Worm (Caenorhabditis elegans) whole organism, L4 larva: ENCODE measurements around the gene C03G6.21.
A peak's percentile ranks its signal among the peaks of the same experiment; 100 is the strongest.

Source experiments
- D1046.2 ChIP-seq: fragments of 200-800 bp; sonication (Bioruptor generic); IDR thresholded peaks from 2 replicates; pipeline ENCODE4 v1.3.6; 2022; ENCODE audit warnings: missing genetic modification characterization, missing compliant biosample characterization
- F26F4.8 ChIP-seq: fragments of 200-800 bp; sonication (Bioruptor generic); conservative IDR thresholded peaks from 2 replicates; pipeline ENCODE4 v1.3.6; 2022; ENCODE audit warnings: missing genetic modification characterization, missing compliant biosample characterization
- F37D6.2 ChIP-seq: sonication (generic microtip); optimal IDR thresholded peaks from 2 replicates; lab custom pipeline; 2016; ENCODE audit warnings: mild to moderate bottlenecking, missing genetic modification characterization, missing compliant biosample characterization
- F44E2.7 ChIP-seq: fragments of 200-800 bp; sonication (Bioruptor generic); IDR thresholded peaks from 2 replicates; pipeline ENCODE4 v2.1.2; 2022; ENCODE audit warnings: missing genetic modification characterization, missing compliant biosample characterization
- T26A8.4 ChIP-seq: fragments of 200-800 bp; sonication (Bioruptor generic); IDR thresholded peaks from 2 replicates; pipeline ENCODE4 v1.3.6; 2022; ENCODE audit warnings: missing genetic modification characterization, missing compliant biosample characterization
- ZK546.5 ChIP-seq, 2 experiments: sonication (generic microtip); optimal IDR thresholded peaks; 2 replicates each; lab custom pipeline; 2017; ENCODE audit warnings: missing biosample characterization in 2 of 2, missing genetic modification characterization in 2 of 2
- aha-1 ChIP-seq: fragments of 150-350 bp; peaks from one replicate; lab custom pipeline; 2014; ENCODE audit warnings: missing biosample characterization, missing genetic modification characterization
- ceh-20 ChIP-seq: fragments of 200-800 bp; sonication (Bioruptor generic); IDR thresholded peaks from 2 replicates; pipeline ENCODE4 v1.3.6; 2022; ENCODE audit warnings: missing genetic modification reagents, missing genetic modification characterization, missing compliant biosample characterization
- ceh-28 ChIP-seq: fragments of 150-350 bp; optimal IDR thresholded peaks from 2 replicates; lab custom pipeline; 2014; ENCODE audit warnings: missing biosample characterization, missing genetic modification reagents, missing genetic modification characterization
- cey-2 ChIP-seq: sonication (generic microtip); optimal IDR thresholded peaks from 3 replicates; lab custom pipeline; 2017; ENCODE audit warnings: missing genetic modification characterization, mild to moderate bottlenecking, missing compliant biosample characterization, antibody characterized with exemption, borderline replicate concordance; ENCODE audit not compliant: insufficient read depth
- daf-16 ChIP-seq, 3 experiments: sonication (generic microtip); optimal IDR thresholded peaks; 2 replicates each; lab custom pipeline; 2016 to 2017; ENCODE audit warnings: missing genetic modification characterization in 3 of 3, missing genetic modification reagents in 3 of 3, mild to moderate bottlenecking in 2 of 3, missing compliant biosample characterization in 2 of 3, missing biosample characterization in 1 of 3, moderate library complexity in 1 of 3
- dmd-6 ChIP-seq: fragments of 200-800 bp; sonication (Bioruptor generic); IDR thresholded peaks from 2 replicates; pipeline ENCODE4 v1.3.6; 2022; ENCODE audit warnings: missing genetic modification reagents, missing genetic modification characterization, missing compliant biosample characterization
- dmd-9 ChIP-seq: fragments of 200-800 bp; sonication (Bioruptor generic); IDR thresholded peaks from 2 replicates; pipeline ENCODE4 v1.3.6; 2022; ENCODE audit warnings: missing genetic modification reagents, missing genetic modification characterization, missing compliant biosample characterization
- dve-1 ChIP-seq: sonication (generic microtip); optimal IDR thresholded peaks from 2 replicates; lab custom pipeline; 2017; ENCODE audit warnings: antibody characterized with exemption, mild to moderate bottlenecking, missing genetic modification characterization, missing compliant biosample characterization; ENCODE audit not compliant: insufficient read depth
- egl-43 ChIP-seq: fragments of 200-800 bp; sonication (Bioruptor generic); IDR thresholded peaks from 2 replicates; pipeline ENCODE4 v1.3.6; 2022; ENCODE audit warnings: missing genetic modification reagents, missing genetic modification characterization, missing compliant biosample characterization
- fkh-10 ChIP-seq: fragments of 150-350 bp; optimal IDR thresholded peaks from 2 replicates; lab custom pipeline; 2014; ENCODE audit warnings: missing biosample characterization, missing genetic modification reagents, missing genetic modification characterization
- gei-8 ChIP-seq: fragments of 200-800 bp; sonication (Bioruptor generic); optimal IDR thresholded peaks from 2 replicates; lab custom pipeline; 2018; ENCODE audit warnings: mild to moderate bottlenecking, missing genetic modification characterization, missing compliant biosample characterization
- hlh-11 ChIP-seq: fragments of 200-800 bp; sonication (Bioruptor generic); optimal IDR thresholded peaks from 2 replicates; lab custom pipeline; 2018; ENCODE audit warnings: mild to moderate bottlenecking, missing genetic modification characterization, missing compliant biosample characterization
- jun-1 ChIP-seq: fragments of 150-350 bp; optimal IDR thresholded peaks from 2 replicates; lab custom pipeline; 2014; ENCODE audit warnings: missing biosample characterization, missing genetic modification reagents, missing genetic modification characterization
- lin-15B ChIP-seq: fragments of 150-350 bp; sonication (generic microtip); optimal IDR thresholded peaks from 3 replicates; lab custom pipeline; 2014; ENCODE audit warnings: missing biosample characterization, missing genetic modification characterization
- lin-38 ChIP-seq: fragments of 200-800 bp; sonication (Bioruptor generic); IDR thresholded peaks from 2 replicates; pipeline ENCODE4 v1.3.6; 2022; ENCODE audit warnings: missing genetic modification reagents, missing genetic modification characterization, missing compliant biosample characterization
- lir-3 ChIP-seq: sonication (generic microtip); optimal IDR thresholded peaks from 2 replicates; lab custom pipeline; 2016; ENCODE audit warnings: mild to moderate bottlenecking, missing genetic modification characterization, missing compliant biosample characterization
- lsy-2 ChIP-seq, 2 experiments: fragments of 150-350 bp in 1 of 2; sonication (generic microtip) in 1 of 2; optimal IDR thresholded peaks; 2 replicates each; lab custom pipeline; 2014 to 2017; ENCODE audit warnings: missing biosample characterization in 2 of 2, missing genetic modification characterization in 2 of 2
- mep-1 ChIP-seq: fragments of 150-350 bp; sonication (generic microtip); optimal IDR thresholded peaks from 3 replicates; lab custom pipeline; 2014; ENCODE audit warnings: missing biosample characterization, missing genetic modification characterization
- nhr-10 ChIP-seq: fragments of 150-350 bp; optimal IDR thresholded peaks from 2 replicates; lab custom pipeline; 2014; ENCODE audit warnings: missing biosample characterization, missing genetic modification characterization
- nhr-11 ChIP-seq: fragments of 150-350 bp; optimal IDR thresholded peaks from 2 replicates; lab custom pipeline; 2014; ENCODE audit warnings: missing biosample characterization, missing genetic modification characterization
- nhr-28 ChIP-seq: fragments of 150-350 bp; optimal IDR thresholded peaks from 2 replicates; lab custom pipeline; 2014; ENCODE audit warnings: missing biosample characterization, missing genetic modification characterization
- nhr-42 ChIP-seq: fragments of 200-800 bp; sonication (Bioruptor generic); IDR thresholded peaks from 2 replicates; pipeline ENCODE4 v1.3.6; 2022; ENCODE audit warnings: missing genetic modification characterization, missing compliant biosample characterization
- nhr-6 ChIP-seq: fragments of 150-350 bp; optimal IDR thresholded peaks from 2 replicates; lab custom pipeline; 2014; ENCODE audit warnings: missing biosample characterization, missing genetic modification characterization
- nhr-77 ChIP-seq: fragments of 150-350 bp; optimal IDR thresholded peaks from 2 replicates; lab custom pipeline; 2014; ENCODE audit warnings: missing biosample characterization, missing genetic modification characterization
- saeg-2 ChIP-seq: fragments of 200-800 bp; sonication (Bioruptor generic); IDR thresholded peaks from 2 replicates; pipeline ENCODE4 v1.3.6; 2022; ENCODE audit warnings: missing genetic modification reagents, missing genetic modification characterization, missing compliant biosample characterization
- sdz-12 ChIP-seq: fragments of 200-800 bp; sonication (Bioruptor generic); optimal IDR thresholded peaks from 2 replicates; lab custom pipeline; 2018; ENCODE audit warnings: mild to moderate bottlenecking, missing genetic modification characterization, missing compliant biosample characterization
- skn-1 ChIP-seq: fragments of 150-350 bp; optimal IDR thresholded peaks from 2 replicates; lab custom pipeline; 2014; ENCODE audit warnings: missing biosample characterization, missing genetic modification characterization
- snpc-4 ChIP-seq: fragments of 150-350 bp; optimal IDR thresholded peaks from 2 replicates; lab custom pipeline; 2014; ENCODE audit warnings: missing biosample characterization, missing genetic modification characterization
- unc-130 ChIP-seq: sonication (generic microtip); optimal IDR thresholded peaks from 2 replicates; lab custom pipeline; 2016; ENCODE audit warnings: missing genetic modification reagents, missing genetic modification characterization, missing compliant biosample characterization
- unc-62 ChIP-seq, 3 experiments: fragments of 150-350 bp in 1 of 3; sonication (generic microtip); optimal IDR thresholded peaks in 2 of 3; peaks in 1 of 3; 1 replicate in 1 of 3; 2 replicates in 2 of 3; lab custom pipeline; 2014 to 2017; ENCODE audit warnings: missing biosample characterization in 3 of 3, missing genetic modification characterization in 3 of 3, missing genetic modification reagents in 3 of 3, missing genotype in 1 of 3

The C03G6.21 gene

DNA sequence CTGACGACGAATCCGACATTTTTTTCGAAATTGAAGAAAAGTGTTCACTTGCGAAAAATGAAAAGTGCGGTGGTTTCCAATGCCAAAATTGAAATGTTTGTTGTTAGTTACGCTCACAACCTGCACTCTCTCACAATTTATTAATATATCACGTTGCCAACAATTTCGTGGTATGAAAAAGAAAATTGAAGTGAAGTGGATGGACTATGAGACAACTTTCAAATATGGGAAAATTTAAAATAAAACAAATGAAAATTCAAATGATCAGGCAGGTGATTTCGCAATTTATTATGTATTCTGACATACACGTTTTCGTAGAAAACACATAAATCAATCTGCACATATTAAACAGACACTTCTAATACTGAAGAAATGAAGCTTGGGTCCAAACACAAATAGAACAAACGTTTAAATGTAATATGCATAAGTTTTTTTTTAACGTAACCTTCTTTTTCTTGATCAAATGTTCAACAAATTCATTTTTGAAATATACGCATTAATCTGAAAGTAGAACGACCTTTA is 29.5 kb upstream of the C03G6.21 start, which contains the start of gene srp-6:
Gene srp-6 (minus strand): TSS at position 51 of the 522 bp plus-strand sequence.
- TF ChIP-seq unc-130 (GFP tag; lab: Kevin White, UChicago) = no peak
- TF ChIP-seq nhr-10 (tag; lab: Kevin White, UChicago) = no peak
- TF ChIP-seq dmd-9 = no peak
- no peak for TF ChIP-seq saeg-2 (GFP tag; lab: Robert Waterston, UW)
- peak; percentile 10 for TF ChIP-seq dve-1 (tag; lab: Kevin White, UChicago)
- no peak for TF ChIP-seq T26A8.4 (GFP tag; lab: Robert Waterston, UW)
- TF ChIP-seq lin-38 (GFP tag; lab: Robert Waterston, UW) = no peak
- TF ChIP-seq egl-43 (GFP tag; lab: Robert Waterston, UW) = no peak
- peak in 1 of 2 experiments; percentile 66 for TF ChIP-seq unc-62 (GFP tag; optimal IDR thresholded peaks at IDR 0.05 in 1 of 2; lab: Kevin White, UChicago)
- no peak for TF ChIP-seq unc-62 (tag; optimal IDR thresholded peaks at IDR 0.05; lab: Kevin White, UChicago)
- no peak for TF ChIP-seq nhr-28 (tag; lab: Kevin White, UChicago)
- no peak for TF ChIP-seq fkh-10 (GFP tag; lab: Kevin White, UChicago)
- peak; percentile 9 for TF ChIP-seq nhr-11
- no peak for TF ChIP-seq skn-1 (tag; lab: Kevin White, UChicago)
- no peak for TF ChIP-seq dmd-6
- TF ChIP-seq D1046.2 (GFP tag; lab: Robert Waterston, UW) = no peak
- TF ChIP-seq cey-2 (tag; lab: Kevin White, UChicago) = no peak
- no peak for TF ChIP-seq gei-8 (GFP tag; lab: Kevin White, UChicago)
- TF ChIP-seq snpc-4 (tag; lab: Kevin White, UChicago) = no peak

DNA sequence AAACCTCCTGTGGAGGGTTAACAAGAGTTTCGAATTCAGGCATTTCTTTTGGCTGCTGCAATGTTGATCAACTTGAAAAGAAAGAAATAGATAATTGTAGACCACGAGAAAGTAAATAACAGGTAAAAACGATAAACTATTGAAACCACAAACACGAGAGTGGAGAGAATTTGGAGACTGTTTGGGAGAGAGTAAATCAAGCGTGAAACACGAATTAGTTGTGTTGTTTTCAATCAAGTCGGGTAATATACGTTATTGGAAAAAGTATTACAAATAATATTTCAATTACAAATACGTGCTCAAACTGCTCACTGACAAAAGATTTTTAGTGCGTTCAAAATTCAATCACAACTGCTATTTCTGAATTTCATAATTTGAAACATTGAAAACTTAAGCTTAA is 24.4 kb upstream of the C03G6.21 start, which contains the start of gene C03G6.17:
Gene C03G6.17 (minus strand): TSS at position 101 of the 400 bp plus-strand sequence.
- no peak for TF ChIP-seq nhr-42 (GFP tag; lab: Robert Waterston, UW)
- peak; percentile 22 for TF ChIP-seq aha-1 (tag; lab: Kevin White, UChicago)

DNA sequence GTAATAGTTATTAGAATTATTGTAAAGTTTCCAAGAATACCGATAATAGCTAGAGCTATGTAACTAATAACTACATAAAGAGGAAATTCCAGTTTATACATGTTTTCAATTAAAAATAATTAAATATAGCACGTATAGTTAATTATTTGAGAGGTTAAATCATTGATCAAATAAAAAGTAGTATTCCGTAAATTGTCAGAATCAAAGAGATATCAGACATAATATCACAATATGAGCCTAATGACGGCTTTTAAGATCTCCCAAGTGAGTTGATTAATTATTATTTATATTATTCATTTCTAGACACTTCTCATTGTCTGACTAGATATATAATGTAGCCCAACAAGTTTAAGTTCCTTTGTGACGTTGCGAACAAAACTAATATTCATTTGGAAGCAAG is 22.8 kb upstream of the C03G6.21 start, which contains the start of gene srsx-24:
Gene srsx-24 (minus strand): TSS at position 101 of the 400 bp plus-strand sequence.
- TF ChIP-seq lir-3 (no peak), nhr-77 (tag; lab: Kevin White, UChicago) (no peak), ZK546.5 (tag; optimal IDR thresholded peaks at IDR 0.05; lab: Kevin White, UChicago) (no peak), sdz-12 (GFP tag; lab: Kevin White, UChicago) (no peak), D1046.2 (GFP tag; lab: Robert Waterston, UW) (no peak), snpc-4 (tag; lab: Kevin White, UChicago) (no peak), mep-1 (tag; lab: Kevin White, UChicago) (no peak), F26F4.8 (GFP tag; lab: Robert Waterston, UW) (no peak), egl-43 (GFP tag; lab: Robert Waterston, UW) (no peak), nhr-11 (no peak), lsy-2 (tag; optimal IDR thresholded peaks at IDR 0.05; lab: Kevin White, UChicago) (no peak), ceh-20 (GFP tag; lab: Robert Waterston, UW) (no peak)

DNA sequence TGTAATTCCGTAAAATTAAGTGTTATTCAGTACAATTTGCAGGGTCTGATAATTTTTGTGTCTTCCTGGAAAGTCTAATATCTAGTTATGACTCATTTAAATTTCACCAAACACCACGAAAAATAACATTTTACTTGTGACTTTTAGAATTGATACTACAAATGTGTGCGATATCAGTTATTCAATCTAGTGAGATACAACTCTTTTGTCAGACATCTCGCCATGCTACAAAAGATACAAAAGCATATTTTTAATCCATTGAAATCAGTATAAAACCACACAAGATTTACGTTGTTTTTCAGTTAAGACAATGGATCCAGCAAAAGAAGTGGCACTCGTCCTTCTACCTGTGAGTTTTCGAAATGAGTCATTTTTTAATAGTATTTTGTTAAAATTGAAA is 17.5 kb upstream of the C03G6.21 start, which contains the start of gene srx-56:
Gene srx-56 (plus strand): TSS at position 301 of the 400 bp plus-strand sequence.
- TF ChIP-seq daf-16 (GFP tag; optimal IDR thresholded peaks at IDR 0.05; lab: Kevin White, UChicago) = no peak
- no peak for TF ChIP-seq daf-16 (tag; optimal IDR thresholded peaks at IDR 0.05; lab: Kevin White, UChicago)
- peak in 1 of 2 experiments; percentile 20 for TF ChIP-seq unc-62 (GFP tag; optimal IDR thresholded peaks at IDR 0.05 in 1 of 2; lab: Kevin White, UChicago)
- TF ChIP-seq unc-62 (tag; optimal IDR thresholded peaks at IDR 0.05; lab: Kevin White, UChicago) = no peak

DNA sequence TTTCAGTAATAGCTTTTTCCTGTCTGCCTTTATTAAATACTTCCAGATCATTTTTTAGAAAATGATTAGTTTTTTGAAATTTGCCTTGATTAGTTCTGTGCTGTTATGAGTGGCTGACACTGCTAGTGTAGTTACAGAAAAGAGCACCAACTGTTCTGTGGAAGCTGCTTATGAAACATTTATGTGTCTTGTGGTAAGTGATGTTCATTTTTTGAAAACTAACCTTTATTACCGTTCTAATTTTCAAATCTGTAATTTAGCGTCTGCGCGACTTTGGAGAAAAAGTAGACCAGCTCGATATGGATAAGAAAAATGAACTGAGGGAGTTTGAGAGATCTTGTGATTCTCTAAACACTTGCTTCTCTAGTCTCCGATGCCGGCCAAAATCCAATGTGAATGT is 13.0 kb upstream of the C03G6.21 start, which contains the start of gene srj-14:
Gene srj-14 (plus strand): TSS at position 131 of the 400 bp plus-strand sequence.
- TF ChIP-seq jun-1 (tag; lab: Kevin White, UChicago) = no peak
- no peak for TF ChIP-seq ceh-28 (tag; lab: Kevin White, UChicago)
- no peak for TF ChIP-seq lin-15B (tag; lab: Kevin White, UChicago)
- peak in 1 of 2 experiments; percentile 93 for TF ChIP-seq unc-62 (GFP tag; optimal IDR thresholded peaks at IDR 0.05 in 1 of 2; lab: Kevin White, UChicago)
- no peak for TF ChIP-seq unc-62 (tag; optimal IDR thresholded peaks at IDR 0.05; lab: Kevin White, UChicago)
- no peak for TF ChIP-seq nhr-6 (tag; lab: Kevin White, UChicago)
- no peak for TF ChIP-seq hlh-11 (tag; lab: Kevin White, UChicago)
- no peak for TF ChIP-seq F37D6.2 (tag; lab: Kevin White, UChicago)
- no peak for TF ChIP-seq F44E2.7
